Worm (Caenorhabditis elegans) whole organism, L4 larva: Measurements from ENCODE around the gene gpd-2.

Experiments
- F49E8.2 ChIP-seq: sonication (generic microtip); optimal IDR thresholded peaks from 2 replicates; lab custom pipeline; 2016; ENCODE audit warnings: missing compliant biosample characterization, mild to moderate bottlenecking, missing genetic modification characterization, borderline replicate concordance
- T26A8.4 ChIP-seq: fragments of 200-800 bp; sonication (Bioruptor generic); IDR thresholded peaks from 2 replicates; pipeline ENCODE4 v1.3.6; 2022; ENCODE audit warnings: missing genetic modification characterization, missing compliant biosample characterization
- Y75B8A.6 ChIP-seq: fragments of 200-800 bp; sonication (Bioruptor generic); IDR thresholded peaks from 2 replicates; pipeline ENCODE4 v1.3.6; 2022; ENCODE audit warnings: missing genetic modification reagents, missing genetic modification characterization, missing compliant biosample characterization
- ZK337.2 ChIP-seq: fragments of 200-800 bp; sonication (Bioruptor generic); IDR thresholded peaks from 2 replicates; pipeline ENCODE4 v1.3.6; 2022; ENCODE audit warnings: missing genetic modification reagents, missing genetic modification characterization, missing compliant biosample characterization
- ZK546.5 ChIP-seq, 2 experiments: sonication (generic microtip); optimal IDR thresholded peaks; 2 replicates each; lab custom pipeline; 2017; ENCODE audit warnings: missing biosample characterization in 2 of 2, missing genetic modification characterization in 2 of 2
- aha-1 ChIP-seq: fragments of 150-350 bp; peaks from one replicate; lab custom pipeline; 2014; ENCODE audit warnings: missing biosample characterization, missing genetic modification characterization
- attf-4 ChIP-seq: sonication (generic microtip); optimal IDR thresholded peaks from 3 replicates; lab custom pipeline; 2017; ENCODE audit warnings: missing biosample characterization, missing genetic modification characterization
- ceh-20 ChIP-seq: fragments of 200-800 bp; sonication (Bioruptor generic); IDR thresholded peaks from 2 replicates; pipeline ENCODE4 v1.3.6; 2022; ENCODE audit warnings: missing genetic modification reagents, missing genetic modification characterization, missing compliant biosample characterization
- ceh-32 ChIP-seq: sonication (generic microtip); optimal IDR thresholded peaks from 2 replicates; lab custom pipeline; 2016; ENCODE audit warnings: mild to moderate bottlenecking, missing genetic modification characterization, missing compliant biosample characterization; ENCODE audit not compliant: poor library complexity
- ceh-62 ChIP-seq: sonication (generic microtip); optimal IDR thresholded peaks from 2 replicates; lab custom pipeline; 2017; ENCODE audit warnings: missing biosample characterization, missing genetic modification characterization
- ces-1 ChIP-seq: fragments of 150-350 bp; sonication (generic microtip); optimal IDR thresholded peaks from 4 replicates; lab custom pipeline; 2014; ENCODE audit warnings: missing biosample characterization, missing genetic modification reagents, missing genetic modification characterization
- ctbp-1 ChIP-seq: fragments of 200-800 bp; sonication (Bioruptor generic); IDR thresholded peaks from 2 replicates; pipeline ENCODE4 v1.3.6; 2022; ENCODE audit warnings: missing genetic modification reagents, missing genetic modification characterization, missing compliant biosample characterization
- daf-12 ChIP-seq: fragments of 150-350 bp; optimal IDR thresholded peaks from 2 replicates; lab custom pipeline; 2014; ENCODE audit warnings: missing biosample characterization, missing genetic modification reagents, missing genetic modification characterization
- dmd-6 ChIP-seq: fragments of 200-800 bp; sonication (Bioruptor generic); IDR thresholded peaks from 2 replicates; pipeline ENCODE4 v1.3.6; 2022; ENCODE audit warnings: missing genetic modification reagents, missing genetic modification characterization, missing compliant biosample characterization
- duxl-1 ChIP-seq: sonication (generic microtip); optimal IDR thresholded peaks from 2 replicates; lab custom pipeline; 2016; ENCODE audit warnings: mild to moderate bottlenecking, missing genetic modification characterization, moderate library complexity, missing compliant biosample characterization; ENCODE audit not compliant: poor library complexity
- egl-27 ChIP-seq: sonication (generic microtip); optimal IDR thresholded peaks from 3 replicates; lab custom pipeline; 2017; ENCODE audit warnings: missing biosample characterization, missing genetic modification reagents, missing genetic modification characterization
- gei-8 ChIP-seq: fragments of 200-800 bp; sonication (Bioruptor generic); optimal IDR thresholded peaks from 2 replicates; lab custom pipeline; 2018; ENCODE audit warnings: mild to moderate bottlenecking, missing genetic modification characterization, missing compliant biosample characterization
- hif-1 ChIP-seq, 2 experiments: sonication (generic microtip); optimal IDR thresholded peaks; 2 replicates each; lab custom pipeline; 2016 to 2017; ENCODE audit warnings: missing compliant biosample characterization in 2 of 2, missing genetic modification characterization in 2 of 2, missing genetic modification reagents in 2 of 2, missing genotype in 2 of 2, mild to moderate bottlenecking in 1 of 2
- hlh-30 ChIP-seq: sonication (generic microtip); optimal IDR thresholded peaks from 2 replicates; lab custom pipeline; 2017; ENCODE audit warnings: antibody characterized with exemption, mild to moderate bottlenecking, missing genetic modification characterization, missing compliant biosample characterization; ENCODE audit not compliant: insufficient read depth
- hmg-1.1 ChIP-seq: fragments of 200-800 bp; sonication (Bioruptor generic); IDR thresholded peaks from 2 replicates; pipeline ENCODE4 v1.3.6; 2022; ENCODE audit warnings: missing genetic modification reagents, missing genetic modification characterization, missing compliant biosample characterization
- lim-7 ChIP-seq: fragments of 200-800 bp; sonication (Bioruptor generic); IDR thresholded peaks from 2 replicates; pipeline ENCODE4 v1.3.6; 2022; ENCODE audit warnings: missing genetic modification characterization, missing compliant biosample characterization
- lin-1 ChIP-seq: fragments of 200-800 bp; sonication (Bioruptor generic); IDR thresholded peaks from 2 replicates; pipeline ENCODE4 v1.3.6; 2022; ENCODE audit warnings: missing genetic modification reagents, missing genetic modification characterization, missing compliant biosample characterization
- lin-13 ChIP-seq: fragments of 150-350 bp; optimal IDR thresholded peaks from 2 replicates; lab custom pipeline; 2014; ENCODE audit warnings: missing biosample characterization, missing genetic modification reagents, missing genetic modification characterization
- lin-29 ChIP-seq: fragments of 200-800 bp; sonication (Bioruptor generic); IDR thresholded peaks from 2 replicates; pipeline ENCODE4 v1.3.6; 2022; ENCODE audit warnings: missing genetic modification reagents, missing genetic modification characterization, missing compliant biosample characterization
- lin-38 ChIP-seq: fragments of 200-800 bp; sonication (Bioruptor generic); IDR thresholded peaks from 2 replicates; pipeline ENCODE4 v1.3.6; 2022; ENCODE audit warnings: missing genetic modification reagents, missing genetic modification characterization, missing compliant biosample characterization
- lin-39 ChIP-seq: fragments of 150-350 bp; optimal IDR thresholded peaks from 2 replicates; lab custom pipeline; 2014; ENCODE audit warnings: missing biosample characterization, missing genetic modification reagents, missing genetic modification characterization
- lsy-2 ChIP-seq, 2 experiments: fragments of 150-350 bp in 1 of 2; sonication (generic microtip) in 1 of 2; optimal IDR thresholded peaks; 2 replicates each; lab custom pipeline; 2014 to 2017; ENCODE audit warnings: missing biosample characterization in 2 of 2, missing genetic modification characterization in 2 of 2
- mdl-1 ChIP-seq, 2 experiments: fragments of 150-350 bp in 1 of 2; sonication (generic microtip) in 1 of 2; optimal IDR thresholded peaks; 2 replicates each; lab custom pipeline; 2014 to 2017; ENCODE audit warnings: missing biosample characterization in 2 of 2, missing genetic modification characterization in 2 of 2
- mep-1 ChIP-seq: fragments of 150-350 bp; sonication (generic microtip); optimal IDR thresholded peaks from 3 replicates; lab custom pipeline; 2014; ENCODE audit warnings: missing biosample characterization, missing genetic modification characterization
- mxl-2 ChIP-seq: fragments of 200-800 bp; sonication (Bioruptor generic); conservative IDR thresholded peaks from 2 replicates; pipeline ENCODE4 v1.3.6; 2022; ENCODE audit warnings: missing genetic modification reagents, missing genetic modification characterization, missing compliant biosample characterization
- mxl-3 ChIP-seq: fragments of 200-800 bp; sonication (Bioruptor generic); optimal IDR thresholded peaks from 2 replicates; lab custom pipeline; 2018; ENCODE audit warnings: mild to moderate bottlenecking, missing genetic modification characterization, missing compliant biosample characterization
- nhr-111 ChIP-seq: fragments of 200-800 bp; sonication (Bioruptor generic); optimal IDR thresholded peaks from 2 replicates; lab custom pipeline; 2018; ENCODE audit warnings: mild to moderate bottlenecking, missing genetic modification characterization, missing compliant biosample characterization
- nhr-25 ChIP-seq: sonication (generic microtip); optimal IDR thresholded peaks from 2 replicates; lab custom pipeline; 2017; ENCODE audit warnings: missing genetic modification characterization, mild to moderate bottlenecking, missing compliant biosample characterization, antibody characterized with exemption, moderate library complexity, borderline replicate concordance; ENCODE audit not compliant: insufficient read depth
- nhr-28 ChIP-seq: fragments of 150-350 bp; optimal IDR thresholded peaks from 2 replicates; lab custom pipeline; 2014; ENCODE audit warnings: missing biosample characterization, missing genetic modification characterization
- nhr-42 ChIP-seq: fragments of 200-800 bp; sonication (Bioruptor generic); IDR thresholded peaks from 2 replicates; pipeline ENCODE4 v1.3.6; 2022; ENCODE audit warnings: missing genetic modification characterization, missing compliant biosample characterization
- nhr-48 ChIP-seq: sonication (generic microtip); optimal IDR thresholded peaks from 2 replicates; lab custom pipeline; 2016; ENCODE audit warnings: mild to moderate bottlenecking, missing genetic modification characterization, missing compliant biosample characterization
- nhr-6 ChIP-seq: fragments of 150-350 bp; optimal IDR thresholded peaks from 2 replicates; lab custom pipeline; 2014; ENCODE audit warnings: missing biosample characterization, missing genetic modification characterization
- php-3 ChIP-seq: fragments of 200-800 bp; sonication (Bioruptor generic); IDR thresholded peaks from 2 replicates; pipeline ENCODE4 v1.3.6; 2022; ENCODE audit warnings: missing genetic modification reagents, missing genetic modification characterization, missing compliant biosample characterization
- rbr-2 ChIP-seq: sonication (generic microtip); optimal IDR thresholded peaks from 2 replicates; lab custom pipeline; 2016; ENCODE audit warnings: missing genotype, missing genetic modification characterization, missing compliant biosample characterization
- saeg-2 ChIP-seq: fragments of 200-800 bp; sonication (Bioruptor generic); IDR thresholded peaks from 2 replicates; pipeline ENCODE4 v1.3.6; 2022; ENCODE audit warnings: missing genetic modification reagents, missing genetic modification characterization, missing compliant biosample characterization
- skn-1 ChIP-seq: fragments of 150-350 bp; optimal IDR thresholded peaks from 2 replicates; lab custom pipeline; 2014; ENCODE audit warnings: missing biosample characterization, missing genetic modification characterization
- snpc-1.2 ChIP-seq: fragments of 200-800 bp; sonication (Bioruptor generic); IDR thresholded peaks from 2 replicates; pipeline ENCODE4 v1.3.6; 2022; ENCODE audit warnings: missing genetic modification reagents, missing genetic modification characterization, missing compliant biosample characterization
- spr-1 ChIP-seq: sonication (generic microtip); optimal IDR thresholded peaks from 2 replicates; lab custom pipeline; 2016; ENCODE audit warnings: mild to moderate bottlenecking, missing genetic modification characterization, missing compliant biosample characterization
- spr-3 ChIP-seq: fragments of 200-800 bp; sonication (Bioruptor generic); optimal IDR thresholded peaks from 2 replicates; lab custom pipeline; 2018; ENCODE audit warnings: mild to moderate bottlenecking, missing genetic modification characterization, missing compliant biosample characterization
- unc-130 ChIP-seq: sonication (generic microtip); optimal IDR thresholded peaks from 2 replicates; lab custom pipeline; 2016; ENCODE audit warnings: missing genetic modification reagents, missing genetic modification characterization, missing compliant biosample characterization
- unc-39 ChIP-seq: sonication (generic microtip); optimal IDR thresholded peaks from 2 replicates; lab custom pipeline; 2017; ENCODE audit warnings: missing biosample characterization, missing genetic modification characterization
- unc-62 ChIP-seq, 3 experiments: fragments of 150-350 bp in 1 of 3; sonication (generic microtip); optimal IDR thresholded peaks in 2 of 3; peaks in 1 of 3; 1 replicate in 1 of 3; 2 replicates in 2 of 3; lab custom pipeline; 2014 to 2017; ENCODE audit warnings: missing biosample characterization in 3 of 3, missing genetic modification characterization in 3 of 3, missing genetic modification reagents in 3 of 3, missing genotype in 1 of 3
- vab-7 ChIP-seq: fragments of 200-800 bp; sonication (Bioruptor generic); IDR thresholded peaks from 2 replicates; pipeline ENCODE4 v1.3.6; 2022; ENCODE audit warnings: missing genetic modification reagents, missing genetic modification characterization, missing compliant biosample characterization
- zip-2 ChIP-seq: fragments of 150-350 bp; optimal IDR thresholded peaks from 2 replicates; lab custom pipeline; 2014; ENCODE audit warnings: missing biosample characterization, missing genetic modification characterization

Gene gpd-2

ce11 chrX:3127626-3128142 lies 13.2 kb upstream of the gpd-2 start (continued):
- TF ChIP-seq nhr-25 (tag; lab: Kevin White, UChicago): peak; percentile 96
- no peak for TF ChIP-seq unc-130
- TF ChIP-seq ceh-20 (GFP tag; lab: Robert Waterston, UW): peak; percentile 90
- TF ChIP-seq mdl-1 (tag; optimal IDR thresholded peaks at IDR 0.05; lab: Kevin White, UChicago): peak; percentile 85 to 90
- peak; percentile 36 for TF ChIP-seq spr-3
- TF ChIP-seq unc-62 (GFP tag; optimal IDR thresholded peaks at IDR 0.05 in 1 of 2; lab: Kevin White, UChicago): peak in 1 of 2 experiments; percentile 100
- TF ChIP-seq unc-62 (tag; optimal IDR thresholded peaks at IDR 0.05; lab: Kevin White, UChicago): no peak
- TF ChIP-seq ces-1: peak; percentile 21
- no peak; the same call in 1 of the 2 replicates for TF ChIP-seq mxl-2 (GFP tag; lab: Robert Waterston, UW)
- TF ChIP-seq gei-8 (GFP tag; lab: Kevin White, UChicago): peak; percentile 16
- no peak for TF ChIP-seq snpc-1.2 (GFP tag; lab: Robert Waterston, UW)
- TF ChIP-seq unc-39: peak; percentile 65
- TF ChIP-seq nhr-111 (GFP tag; lab: Kevin White, UChicago): peak; percentile 28
- peak in 1 of 2 experiments; percentile 50 for TF ChIP-seq ZK546.5 (tag; optimal IDR thresholded peaks at IDR 0.05; lab: Kevin White, UChicago)
- peak; percentile 25; the same call in 1 of the 2 replicates for TF ChIP-seq lin-1 (GFP tag; lab: Robert Waterston, UW)
- peak; percentile 59 for TF ChIP-seq duxl-1 (tag; lab: Kevin White, UChicago)
- peak; percentile 64; the same call in 1 of the 2 replicates for TF ChIP-seq saeg-2
- no peak for TF ChIP-seq lin-39 (tag; lab: Kevin White, UChicago)
- peak; percentile 92 for TF ChIP-seq mxl-3 (GFP tag; lab: Kevin White, UChicago)
- TF ChIP-seq ZK337.2 (GFP tag; lab: Robert Waterston, UW): no peak
- TF ChIP-seq ceh-32: peak; percentile 56
- TF ChIP-seq aha-1 (tag; lab: Kevin White, UChicago): peak; percentile 98
- peak; percentile 23 for TF ChIP-seq zip-2
- TF ChIP-seq hmg-1.1 (GFP tag; lab: Robert Waterston, UW): peak; percentile 99
- peak; percentile 85 for TF ChIP-seq spr-1
- peak; percentile 86 for TF ChIP-seq hlh-30 (tag; lab: Kevin White, UChicago)
- no peak for TF ChIP-seq ceh-62 (tag; lab: Kevin White, UChicago)
- peak; percentile 84 for TF ChIP-seq nhr-48
- peak; percentile 91 for TF ChIP-seq nhr-28
- TF ChIP-seq lin-38 (GFP tag; lab: Robert Waterston, UW): peak; percentile 69
- no peak for TF ChIP-seq skn-1 (tag; lab: Kevin White, UChicago)
- TF ChIP-seq nhr-42 (GFP tag; lab: Robert Waterston, UW): peak; percentile 61; the same call in 1 of the 2 replicates
- 0 out of 2 replicates have a peak, but pooled peaks have one; percentile 39 for TF ChIP-seq lim-7 (GFP tag; lab: Robert Waterston, UW)
- TF ChIP-seq lin-13 (GFP tag; lab: Kevin White, UChicago): peak; percentile 92
- TF ChIP-seq attf-4 (tag; lab: Kevin White, UChicago): peak; percentile 16
- peak; percentile 87 for TF ChIP-seq dmd-6 (GFP tag; lab: Robert Waterston, UW)
- TF ChIP-seq mep-1 (tag; lab: Kevin White, UChicago): peak; percentile 98
- TF ChIP-seq lsy-2 (tag; optimal IDR thresholded peaks at IDR 0.05; lab: Kevin White, UChicago): peak; percentile 84 to 85
- peak; percentile 73 to 95 for TF ChIP-seq hif-1 (tag; optimal IDR thresholded peaks at IDR 0.05; lab: Kevin White, UChicago)
- TF ChIP-seq vab-7 (GFP tag; lab: Robert Waterston, UW): peak; percentile 66
- peak; percentile 17; the same call in 1 of the 2 replicates for TF ChIP-seq php-3 (GFP tag; lab: Robert Waterston, UW)
- TF ChIP-seq Y75B8A.6 (GFP tag; lab: Robert Waterston, UW): 0 out of 2 replicates have a peak, but pooled peaks have one; percentile 67
- peak; percentile 97 for TF ChIP-seq rbr-2
- no peak for TF ChIP-seq daf-12 (tag; lab: Kevin White, UChicago)
- no peak for TF ChIP-seq F49E8.2 (tag; lab: Kevin White, UChicago)
- TF ChIP-seq egl-27 (tag; lab: Kevin White, UChicago): no peak
- peak; percentile 95 for TF ChIP-seq ctbp-1 (GFP tag; lab: Robert Waterston, UW)
- TF ChIP-seq lin-29: no peak
- peak; percentile 83 for TF ChIP-seq nhr-6 (tag; lab: Kevin White, UChicago)
- TF ChIP-seq T26A8.4: peak; percentile 71
